Worm (Caenorhabditis elegans): Measurements from ENCODE around the gene tsp-13.

tsp-13 gene

DNA sequence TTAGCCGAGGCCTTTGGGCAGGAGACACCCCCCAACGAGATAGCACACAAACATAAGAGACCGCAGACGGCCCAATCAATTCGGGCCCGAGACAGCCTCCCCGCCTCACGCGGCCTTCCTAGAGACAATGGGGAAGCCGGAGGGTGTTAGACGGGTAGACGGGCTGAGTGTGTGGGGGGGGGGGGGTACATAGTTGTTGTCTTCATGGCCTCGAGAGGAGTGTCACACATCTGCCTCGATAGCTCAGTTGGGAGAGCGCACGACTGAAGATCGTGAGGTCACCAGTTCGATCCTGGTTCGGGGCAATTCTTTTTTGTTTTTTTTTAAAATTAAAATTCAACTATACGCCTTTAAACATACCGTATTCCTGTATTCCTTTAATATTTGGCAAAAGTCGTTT, 28.1 kb upstream of the tsp-13 start (continued):
- no peak for TF ChIP-seq unc-130 (GFP tag; optimal IDR thresholded peaks at IDR 0.05)
- TF ChIP-seq somi-1 (GFP tag; optimal IDR thresholded peaks at IDR 0.05) = peak; percentile 6
- TF ChIP-seq lin-40 (tag; optimal IDR thresholded peaks at IDR 0.05) = peak; percentile 58
- TF ChIP-seq attf-5 (GFP tag; optimal IDR thresholded peaks at IDR 0.05) = peak; percentile 53
- peak; percentile 69 for TF ChIP-seq ztf-18 (tag; optimal IDR thresholded peaks at IDR 0.05)
- TF ChIP-seq mes-4 (tag; optimal IDR thresholded peaks at IDR 0.05) = no peak
- TF ChIP-seq mcd-1 (GFP tag; IDR thresholded peaks at IDR 0.05) = peak; percentile 76
- TF ChIP-seq madf-6 (GFP tag; IDR thresholded peaks at IDR 0.05) = peak; percentile 79
- peak; percentile 74; the same call in 1 of the 2 replicates for TF ChIP-seq bed-2 (GFP tag; IDR thresholded peaks at IDR 0.05)
- peak; percentile 10 to 52 for TF ChIP-seq let-607 (tag; optimal IDR thresholded peaks at IDR 0.05)
- TF ChIP-seq lag-1 (GFP tag; IDR thresholded peaks at IDR 0.05) = no peak
- TF ChIP-seq egl-44 (GFP tag; IDR thresholded peaks at IDR 0.05) = peak; percentile 59; the same call in 1 of the 2 replicates
- no peak; the same call in 1 of the 2 replicates for TF ChIP-seq madf-3 (GFP tag; IDR thresholded peaks at IDR 0.05)
- TF ChIP-seq K11D2.4 (GFP tag; IDR thresholded peaks at IDR 0.05) = 0 out of 2 replicates have a peak, but pooled peaks have one; percentile 48
- TF ChIP-seq F10E7.11 (tag; optimal IDR thresholded peaks at IDR 0.05) = no peak
- no peak for TF ChIP-seq egl-18 (GFP tag; IDR thresholded peaks at IDR 0.05)
- 0 out of 2 replicates have a peak, but pooled peaks have one; percentile 55 for TF ChIP-seq ceh-40 (GFP tag; IDR thresholded peaks at IDR 0.05)
- peak; percentile 60 for TF ChIP-seq hlh-12 (tag; optimal IDR thresholded peaks at IDR 0.05)
- no peak for TF ChIP-seq F39B2.1 (GFP tag; IDR thresholded peaks at IDR 0.05)
- TF ChIP-seq Y95B8A.8 (GFP tag; IDR thresholded peaks at IDR 0.05) = no peak
- peak; percentile 93 for TF ChIP-seq B0261.1 (tag; optimal IDR thresholded peaks at IDR 0.05)
- TF ChIP-seq ets-4 (GFP tag; optimal IDR thresholded peaks at IDR 0.05) = no peak
- peak; percentile 40 for TF ChIP-seq snpc-1.3 (tag; optimal IDR thresholded peaks at IDR 0.05; ENCODE audit: insufficient read depth)
- TF ChIP-seq B0019.2 (GFP tag; conservative IDR thresholded peaks at IDR 0.05) = 0 out of 2 replicates have a peak, but pooled peaks have one; percentile 48
- no peak for TF ChIP-seq tbx-9 (tag; optimal IDR thresholded peaks at IDR 0.05; ENCODE audit: borderline replicate concordance)
- TF ChIP-seq B0336.3 (GFP tag; IDR thresholded peaks at IDR 0.05) = peak; percentile 69
- no peak for TF ChIP-seq ccch-3 (GFP tag; optimal IDR thresholded peaks at IDR 0.05)
- TF ChIP-seq B0035.1 (tag; optimal IDR thresholded peaks at IDR 0.05) = no peak
- peak; percentile 68 for TF ChIP-seq attf-6 (GFP tag; IDR thresholded peaks at IDR 0.05)
- TF ChIP-seq akir-1 (GFP tag; optimal IDR thresholded peaks at IDR 0.05) = no peak
- TF ChIP-seq snpc-3.4 (tag; optimal IDR thresholded peaks at IDR 0.05) = no peak
- no peak for TF ChIP-seq dpff-1 (tag; optimal IDR thresholded peaks at IDR 0.05)
- peak; percentile 95 for TF ChIP-seq K12H6.12 (tag; optimal IDR thresholded peaks at IDR 0.05)
- no peak for TF ChIP-seq lir-1 (GFP tag; conservative IDR thresholded peaks at IDR 0.05)
- peak; percentile 96 for TF ChIP-seq hmg-1.2 (GFP tag; IDR thresholded peaks at IDR 0.05)
- TF ChIP-seq cebp-2 (GFP tag; IDR thresholded peaks at IDR 0.05) = no peak
- no peak for TF ChIP-seq T07F8.4 (tag; optimal IDR thresholded peaks at IDR 0.05)
- TF ChIP-seq F57C9.4 (tag; optimal IDR thresholded peaks at IDR 0.05) = no peak
- TF ChIP-seq unc-62 (GFP tag; optimal IDR thresholded peaks at IDR 0.05) = no peak
- TF ChIP-seq zfh-2 (GFP tag; conservative IDR thresholded peaks at IDR 0.05) = peak; percentile 96
- TF ChIP-seq F57A8.1 (GFP tag; optimal IDR thresholded peaks at IDR 0.05) = no peak
- TF ChIP-seq bed-1 (GFP tag; IDR thresholded peaks at IDR 0.05) = 0 out of 2 replicates have a peak, but pooled peaks have one; percentile 44
- no peak for TF ChIP-seq let-526 (GFP tag; IDR thresholded peaks at IDR 0.05)
- TF ChIP-seq egrh-3 (GFP tag; IDR thresholded peaks at IDR 0.05) = peak; percentile 89
- peak; percentile 58 for TF ChIP-seq ztf-26 (tag; optimal IDR thresholded peaks at IDR 0.05)
- peak; percentile 80 for TF ChIP-seq ztf-28 (GFP tag; IDR thresholded peaks at IDR 0.05)
- TF ChIP-seq Y53F4B.3 (GFP tag; IDR thresholded peaks at IDR 0.05) = peak; percentile 23; the same call in 1 of the 2 replicates
- peak; percentile 93 for TF ChIP-seq lin-26 (GFP tag; IDR thresholded peaks at IDR 0.05)
- 0 out of 2 replicates have a peak, but pooled peaks have one; percentile 63 for TF ChIP-seq C17E4.6 (GFP tag; IDR thresholded peaks at IDR 0.05)

Measured in whole organism, young adult.